Fruit fly (Drosophila melanogaster) whole organism, embryonic: ENCODE measurements around the gene Cat.

Source experiments
- Bdp1 ChIP-seq: fragments of 200-800 bp; sonication (Bioruptor generic); optimal IDR thresholded peaks from 3 replicates; lab custom pipeline; 2016; ENCODE audit warnings: missing biosample characterization, missing genetic modification characterization
- CG1024 ChIP-seq: fragments of 200-800 bp; sonication (Bioruptor generic); IDR thresholded peaks from 2 replicates; pipeline ENCODE4 v1.3.6; 2022; ENCODE audit warnings: missing biosample characterization, missing genetic modification characterization
- CG10565 ChIP-seq: fragments of 200-800 bp; sonication (Bioruptor generic); optimal IDR thresholded peaks from 3 replicates; lab custom pipeline; 2016; ENCODE audit warnings: missing biosample characterization, mild to moderate bottlenecking, missing genetic modification characterization
- CG11093 ChIP-seq: fragments of 200-800 bp; sonication (Bioruptor generic); IDR thresholded peaks from 3 replicates; pipeline ENCODE4 v1.3.6; 2022; ENCODE audit warnings: missing biosample characterization, missing genetic modification characterization
- CG12104 ChIP-seq: fragments of 200-800 bp; sonication (Bioruptor generic); optimal IDR thresholded peaks from 3 replicates; lab custom pipeline; 2016; ENCODE audit warnings: missing biosample characterization, missing genetic modification characterization
- CG13624 ChIP-seq: fragments of 200-800 bp; sonication (Bioruptor generic); optimal IDR thresholded peaks from 2 replicates; lab custom pipeline; 2016; ENCODE audit warnings: missing biosample characterization, missing genetic modification characterization
- CG14014 ChIP-seq: fragments of 200-800 bp; sonication (Bioruptor generic); IDR thresholded peaks from 2 replicates; pipeline ENCODE4 v1.3.6; 2022; ENCODE audit warnings: missing biosample characterization, missing genetic modification characterization
- CG14667 ChIP-seq: fragments of 200-800 bp; sonication (Bioruptor generic); IDR thresholded peaks from 2 replicates; pipeline ENCODE4 v1.3.6; 2022; ENCODE audit warnings: missing biosample characterization, missing genetic modification characterization
- CG15073 ChIP-seq: fragments of 200-800 bp; sonication (Bioruptor generic); optimal IDR thresholded peaks from 2 replicates; lab custom pipeline; 2016; ENCODE audit warnings: missing biosample characterization, missing genetic modification characterization
- CG15601 ChIP-seq: fragments of 200-800 bp; sonication (Bioruptor generic); optimal IDR thresholded peaks from 3 replicates; lab custom pipeline; 2019; ENCODE audit warnings: missing biosample characterization, mild to moderate bottlenecking, missing genetic modification characterization, moderate library complexity
- CG17912 ChIP-seq: fragments of 200-800 bp; sonication (Bioruptor generic); optimal IDR thresholded peaks from 2 replicates; lab custom pipeline; 2018; ENCODE audit warnings: missing biosample characterization, mild to moderate bottlenecking, missing genetic modification characterization
- CG1792 ChIP-seq: fragments of 200-800 bp; sonication (Bioruptor generic); optimal IDR thresholded peaks from 2 replicates; lab custom pipeline; 2016; ENCODE audit warnings: missing biosample characterization, missing genetic modification characterization
- CG2712 ChIP-seq: fragments of 200-800 bp; optimal IDR thresholded peaks from 3 replicates; lab custom pipeline; 2019; ENCODE audit warnings: missing biosample characterization, mild to moderate bottlenecking, missing genetic modification characterization, moderate library complexity
- CG3726 ChIP-seq: fragments of 200-800 bp; sonication (Bioruptor generic); IDR thresholded peaks from 3 replicates; pipeline ENCODE4, ENCODE4 v1.3.6; 2022; ENCODE audit warnings: missing biosample characterization, missing genetic modification characterization
- CG4617 ChIP-seq: fragments of 200-800 bp; sonication (Bioruptor generic); optimal IDR thresholded peaks from 3 replicates; lab custom pipeline; 2016; ENCODE audit warnings: missing biosample characterization, missing genetic modification characterization, borderline replicate concordance
- CG6813 ChIP-seq: fragments of 200-800 bp; sonication (Bioruptor generic); optimal IDR thresholded peaks from 2 replicates; lab custom pipeline; 2017; ENCODE audit warnings: missing biosample characterization, missing genetic modification characterization, mild to moderate bottlenecking, moderate library complexity, missing genetic modification reagents
- CG7357 ChIP-seq: fragments of 200-800 bp; sonication (Bioruptor generic); IDR thresholded peaks from 3 replicates; pipeline ENCODE4 v1.3.6; 2022; ENCODE audit warnings: missing biosample characterization, missing genetic modification characterization
- CG7928 ChIP-seq: fragments of 200-800 bp; sonication (Bioruptor generic); optimal IDR thresholded peaks from 2 replicates; lab custom pipeline; 2017; ENCODE audit warnings: missing biosample characterization, mild to moderate bottlenecking, missing genetic modification characterization
- CG9215 ChIP-seq: fragments of 200-800 bp; sonication (Bioruptor generic); IDR thresholded peaks from 2 replicates; pipeline ENCODE4 v1.3.6; 2022; ENCODE audit warnings: missing biosample characterization, missing genetic modification characterization
- Dad ChIP-seq: fragments of 200-800 bp; sonication (Bioruptor generic); optimal IDR thresholded peaks from 3 replicates; lab custom pipeline; 2016; ENCODE audit warnings: missing biosample characterization, missing genetic modification characterization
- Dip3 ChIP-seq: fragments of 200-800 bp; sonication (Bioruptor generic); optimal IDR thresholded peaks from 3 replicates; lab custom pipeline; 2016; ENCODE audit warnings: missing biosample characterization, missing genetic modification characterization
- Ets97D ChIP-seq: fragments of 200-800 bp; sonication (Bioruptor generic); optimal IDR thresholded peaks from 3 replicates; lab custom pipeline; 2016; ENCODE audit warnings: missing biosample characterization, missing genetic modification characterization
- Fer1 ChIP-seq: fragments of 200-800 bp; sonication (Bioruptor generic); optimal IDR thresholded peaks from 2 replicates; lab custom pipeline; 2017; ENCODE audit warnings: missing biosample characterization, mild to moderate bottlenecking, missing genetic modification characterization
- Fer3 ChIP-seq: fragments of 200-800 bp; sonication (Bioruptor generic); optimal IDR thresholded peaks from 2 replicates; lab custom pipeline; 2018; ENCODE audit warnings: missing biosample characterization, mild to moderate bottlenecking, missing genetic modification characterization, moderate library complexity
- H2.0 ChIP-seq: fragments of 200-800 bp; sonication (Bioruptor generic); IDR thresholded peaks from 2 replicates; pipeline ENCODE4 v1.3.6; 2022; ENCODE audit warnings: missing biosample characterization, missing genetic modification characterization
- HmgZ ChIP-seq: fragments of 200-800 bp; sonication (Bioruptor generic); optimal IDR thresholded peaks from 2 replicates; lab custom pipeline; 2018; ENCODE audit warnings: missing biosample characterization, mild to moderate bottlenecking, missing genetic modification characterization
- Lhr ChIP-seq: fragments of 200-800 bp; sonication (Bioruptor generic); optimal IDR thresholded peaks from 3 replicates; lab custom pipeline; 2017; ENCODE audit warnings: mild to moderate bottlenecking, missing biosample characterization, missing genetic modification reagents, missing genetic modification characterization
- Meics ChIP-seq: fragments of 200-800 bp; sonication (Bioruptor generic); optimal IDR thresholded peaks from 2 replicates; lab custom pipeline; 2017; ENCODE audit warnings: missing biosample characterization, mild to moderate bottlenecking, missing genetic modification characterization
- NFAT ChIP-seq: fragments of 200-800 bp; sonication (Bioruptor generic); IDR thresholded peaks from 2 replicates; pipeline ENCODE4 v1.3.6; 2022; ENCODE audit warnings: missing biosample characterization, missing genetic modification characterization
- Oli ChIP-seq: fragments of 200-800 bp; sonication (Bioruptor generic); optimal IDR thresholded peaks from 2 replicates; lab custom pipeline; 2018; ENCODE audit warnings: missing biosample characterization, mild to moderate bottlenecking, missing genetic modification characterization, moderate library complexity
- Poxn ChIP-seq: fragments of 200-800 bp; sonication (Bioruptor generic); IDR thresholded peaks from 2 replicates; pipeline ENCODE4 v1.3.6; 2022; ENCODE audit warnings: missing biosample characterization, missing genetic modification characterization
- ara ChIP-seq: fragments of 200-800 bp; sonication (Bioruptor generic); IDR thresholded peaks from 2 replicates; pipeline ENCODE4 v1.3.6; 2022; ENCODE audit warnings: missing biosample characterization, missing genetic modification characterization
- bcd ChIP-seq: fragments of 200-800 bp; sonication (Bioruptor generic); optimal IDR thresholded peaks from 2 replicates; lab custom pipeline; 2017; ENCODE audit warnings: missing biosample characterization, mild to moderate bottlenecking, missing genetic modification characterization
- bigmax ChIP-seq: fragments of 200-800 bp; sonication (Bioruptor generic); optimal IDR thresholded peaks from 2 replicates; lab custom pipeline; 2018; ENCODE audit warnings: missing biosample characterization, mild to moderate bottlenecking, missing genetic modification characterization
- chn ChIP-seq: fragments of 200-800 bp; sonication (Bioruptor generic); optimal IDR thresholded peaks from 2 replicates; lab custom pipeline; 2016; ENCODE audit warnings: missing biosample characterization, missing genetic modification characterization
- danr ChIP-seq: fragments of 200-800 bp; sonication (Bioruptor generic); IDR thresholded peaks from 2 replicates; pipeline ENCODE4 v1.3.6; 2022; ENCODE audit warnings: missing biosample characterization, missing genetic modification characterization
- ems ChIP-seq: fragments of 200-800 bp; sonication (Bioruptor generic); optimal IDR thresholded peaks from 3 replicates; lab custom pipeline; 2016; ENCODE audit warnings: missing biosample characterization, missing genetic modification characterization
- en ChIP-seq: fragments of 200-800 bp; sonication (Bioruptor generic); optimal IDR thresholded peaks from 2 replicates; lab custom pipeline; 2016; ENCODE audit warnings: missing biosample characterization, missing genetic modification characterization
- ewg ChIP-seq: fragments of 200-800 bp; sonication (Bioruptor generic); optimal IDR thresholded peaks from 3 replicates; lab custom pipeline; 2017; ENCODE audit warnings: mild to moderate bottlenecking, missing biosample characterization, missing genetic modification reagents, missing genetic modification characterization
- fru ChIP-seq: fragments of >200 bp; optimal IDR thresholded peaks from 2 replicates; lab custom pipeline; 2017
- gcm ChIP-seq: fragments of 200-800 bp; sonication (Bioruptor generic); optimal IDR thresholded peaks from 2 replicates; lab custom pipeline; 2019; ENCODE audit warnings: missing biosample characterization, mild to moderate bottlenecking, missing genetic modification characterization, moderate library complexity
- gsb ChIP-seq: fragments of 200-800 bp; sonication (Bioruptor generic); IDR thresholded peaks from 2 replicates; pipeline ENCODE4 v1.3.6; 2022; ENCODE audit warnings: missing biosample characterization, missing genetic modification characterization
- gsb-n ChIP-seq: fragments of 200-800 bp; sonication (Bioruptor generic); optimal IDR thresholded peaks from 3 replicates; lab custom pipeline; 2018; ENCODE audit warnings: missing biosample characterization, mild to moderate bottlenecking, missing genetic modification characterization
- insv ChIP-seq, 2 experiments: fragments of 200-800 bp; sonication (Bioruptor generic); optimal IDR thresholded peaks; 3 replicates each; lab custom pipeline; 2016 to 2018; ENCODE audit warnings: missing biosample characterization in 2 of 2, missing genetic modification characterization in 2 of 2
- klu ChIP-seq: fragments of 200-800 bp; sonication (Bioruptor generic); IDR thresholded peaks from 2 replicates; pipeline ENCODE4 v1.3.6; 2022; ENCODE audit warnings: missing biosample characterization, missing genetic modification characterization
- knrl ChIP-seq: fragments of 200-800 bp; sonication (Bioruptor generic); IDR thresholded peaks from 3 replicates; pipeline ENCODE4 v1.3.6; 2022; ENCODE audit warnings: missing biosample characterization, missing genetic modification characterization; ENCODE audit not compliant: partially characterized antibody
- seq ChIP-seq: fragments of 200-800 bp; sonication (Bioruptor generic); IDR thresholded peaks from 2 replicates; pipeline ENCODE4 v1.3.6; 2022; ENCODE audit warnings: missing biosample characterization, missing genetic modification characterization
- so ChIP-seq: fragments of 200-800 bp; sonication (Bioruptor generic); IDR thresholded peaks from 3 replicates; pipeline ENCODE4 v1.3.6; 2022; ENCODE audit warnings: missing biosample characterization, missing genetic modification characterization
- sug ChIP-seq: fragments of 200-800 bp; optimal IDR thresholded peaks from 2 replicates; lab custom pipeline; 2019; ENCODE audit warnings: missing biosample characterization, mild to moderate bottlenecking, missing genetic modification characterization, moderate library complexity
- tna ChIP-seq: fragments of 200-800 bp; sonication (Bioruptor generic); IDR thresholded peaks from 2 replicates; pipeline ENCODE4 v1.3.6; 2022; ENCODE audit warnings: missing biosample characterization, missing genetic modification characterization; ENCODE audit not compliant: partially characterized antibody
- zen2 ChIP-seq: fragments of 200-800 bp; sonication (Bioruptor generic); IDR thresholded peaks from 3 replicates; pipeline ENCODE4 v1.3.6; 2022; ENCODE audit warnings: missing biosample characterization, missing genetic modification characterization; ENCODE audit not compliant: partially characterized antibody
- zfh1 ChIP-seq: fragments of 200-800 bp; sonication (Bioruptor generic); IDR thresholded peaks from 3 replicates; pipeline ENCODE4 v1.3.6; 2022; ENCODE audit warnings: missing biosample characterization, missing genetic modification characterization

Gene Cat

dm6 chr3L:18870027-18870426 lies 47.6 kb downstream of the Cat start, which contains the start of gene Blos3 (continued):
- TF ChIP-seq ems (no peak), CG10565 (GFP tag; lab: Kevin White, UChicago) (no peak), Poxn (GFP tag; lab: Robert Waterston, UW) (no peak), fru (no peak), bigmax (GFP tag; lab: Kevin White, UChicago) (no peak), NFAT (GFP tag; lab: Robert Waterston, UW) (peak; percentile 16; the same call in 1 of the 2 replicates), Fer3 (no peak), Dad (peak; percentile 15), HmgZ (no peak), knrl (GFP tag; lab: Robert Waterston, UW) (no peak), CG15601 (tag; lab: Kevin White, UChicago) (peak; percentile 6), zen2 (no peak), Ets97D (GFP tag; lab: Kevin White, UChicago) (peak; percentile 14), CG4617 (GFP tag; lab: Kevin White, UChicago) (peak; percentile 46), CG7357 (GFP tag; lab: Robert Waterston, UW) (no peak), tna (GFP tag; lab: Robert Waterston, UW) (no peak), gsb (GFP tag; lab: Robert Waterston, UW) (no peak), CG6813 (no peak), CG17912 (GFP tag; lab: Kevin White, UChicago) (peak; percentile 51), CG12104 (GFP tag; lab: Kevin White, UChicago) (peak; percentile 12), Lhr (no peak), CG1024 (no peak), ewg (GFP tag; lab: Kevin White, UChicago) (no peak), gcm (no peak), insv (GFP tag; optimal IDR thresholded peaks at IDR 0.05; lab: Kevin White, UChicago) (no peak), gsb-n (tag; lab: Kevin White, UChicago) (peak; percentile 13), Bdp1 (GFP tag; lab: Kevin White, UChicago) (no peak), ara (GFP tag; lab: Robert Waterston, UW) (no peak), H2.0 (no peak), zfh1 (GFP tag; lab: Robert Waterston, UW) (0 out of 3 replicates have a peak, but pooled peaks have one; percentile 34), CG11093 (no peak), CG1792 (peak; percentile 39), Oli (peak; percentile 15), CG13624 (GFP tag; lab: Kevin White, UChicago) (peak; percentile 62), seq (GFP tag; lab: Robert Waterston, UW) (no peak), Meics (GFP tag; lab: Kevin White, UChicago) (peak; percentile 60), sug (tag; lab: Kevin White, UChicago) (no peak), CG15073 (GFP tag; lab: Kevin White, UChicago) (no peak), CG2712 (tag; lab: Kevin White, UChicago) (peak; percentile 54), CG14014 (GFP tag; lab: Robert Waterston, UW) (0 out of 2 replicates have a peak, but pooled peaks have one; percentile 10), klu (GFP tag; lab: Robert Waterston, UW) (no peak), CG14667 (peak; percentile 4; the same call in 1 of the 2 replicates), Fer1 (GFP tag; lab: Kevin White, UChicago) (peak; percentile 43), en (GFP tag; lab: Kevin White, UChicago) (no peak), CG9215 (GFP tag; lab: Robert Waterston, UW) (no peak; the same call in 1 of the 2 replicates), so (no peak), chn (peak; percentile 52), CG7928 (GFP tag; lab: Kevin White, UChicago) (no peak), CG3726 (no peak), danr (0 out of 2 replicates have a peak, but pooled peaks have one; percentile 6), bcd (GFP tag; lab: Kevin White, UChicago) (peak; percentile 24), Dip3 (GFP tag; lab: Kevin White, UChicago) (peak; percentile 11)
